Worm (Caenorhabditis elegans) whole organism, L1 larva: ENCODE results near the gene pgl-3.

ENCODE experiments used
- lin-35 ChIP-seq, 2 experiments: fragments of 150-350 bp; optimal IDR thresholded peaks; 2 replicates each; lab custom pipeline; 2014; ENCODE audit warnings: missing biosample characterization in 2 of 2, missing genetic modification characterization in 2 of 2, missing genetic modification reagents in 2 of 2
- nhr-20 ChIP-seq: sonication (generic microtip); optimal IDR thresholded peaks from 2 replicates; lab custom pipeline; 2016; ENCODE audit warnings: mild to moderate bottlenecking, missing genetic modification characterization, missing compliant biosample characterization
- ztf-11 ChIP-seq, 2 experiments: sonication (generic microtip); optimal IDR thresholded peaks; 2 replicates each; lab custom pipeline; 2016 to 2017; ENCODE audit warnings: missing genetic modification characterization in 2 of 2, missing biosample characterization in 1 of 2, missing compliant biosample characterization in 1 of 2

DNA sequence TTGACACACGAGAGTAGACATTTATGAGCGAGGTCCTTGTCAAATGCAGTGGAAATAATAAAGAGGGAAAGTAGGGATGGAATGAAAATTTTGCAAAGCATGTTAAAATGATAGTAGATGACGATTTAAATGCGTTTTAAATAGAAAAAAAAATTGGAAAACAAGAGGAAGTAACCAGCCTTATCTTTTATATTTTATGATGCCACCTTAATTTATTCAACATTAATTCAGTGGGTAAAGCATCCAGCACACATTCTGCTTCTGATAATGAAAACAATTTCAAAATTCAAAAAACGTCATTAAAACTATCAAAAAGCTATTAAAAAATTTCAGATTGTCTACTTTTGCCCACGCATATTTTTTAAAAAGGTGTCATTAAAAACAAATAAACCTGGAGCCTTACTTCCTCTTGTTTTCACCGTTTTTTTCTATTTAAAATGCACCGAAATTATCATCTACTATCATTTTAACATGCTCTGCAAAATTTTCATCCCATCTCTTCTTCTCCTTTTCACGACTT lies 29.6 kb downstream of the pgl-3 start, which contains the start of the genes Y60C6A.2 and Y60C6A.3:
- no peak for TF ChIP-seq nhr-20
- TF ChIP-seq ztf-11 (tag; optimal IDR thresholded peaks at IDR 0.05; lab: Kevin White, UChicago), result no peak
- TF ChIP-seq lin-35 (GFP tag; optimal IDR thresholded peaks at IDR 0.05; lab: Kevin White, UChicago), result no peak
